Fruit fly (Drosophila melanogaster): ENCODE results near the gene plh.

plh gene

DNA sequence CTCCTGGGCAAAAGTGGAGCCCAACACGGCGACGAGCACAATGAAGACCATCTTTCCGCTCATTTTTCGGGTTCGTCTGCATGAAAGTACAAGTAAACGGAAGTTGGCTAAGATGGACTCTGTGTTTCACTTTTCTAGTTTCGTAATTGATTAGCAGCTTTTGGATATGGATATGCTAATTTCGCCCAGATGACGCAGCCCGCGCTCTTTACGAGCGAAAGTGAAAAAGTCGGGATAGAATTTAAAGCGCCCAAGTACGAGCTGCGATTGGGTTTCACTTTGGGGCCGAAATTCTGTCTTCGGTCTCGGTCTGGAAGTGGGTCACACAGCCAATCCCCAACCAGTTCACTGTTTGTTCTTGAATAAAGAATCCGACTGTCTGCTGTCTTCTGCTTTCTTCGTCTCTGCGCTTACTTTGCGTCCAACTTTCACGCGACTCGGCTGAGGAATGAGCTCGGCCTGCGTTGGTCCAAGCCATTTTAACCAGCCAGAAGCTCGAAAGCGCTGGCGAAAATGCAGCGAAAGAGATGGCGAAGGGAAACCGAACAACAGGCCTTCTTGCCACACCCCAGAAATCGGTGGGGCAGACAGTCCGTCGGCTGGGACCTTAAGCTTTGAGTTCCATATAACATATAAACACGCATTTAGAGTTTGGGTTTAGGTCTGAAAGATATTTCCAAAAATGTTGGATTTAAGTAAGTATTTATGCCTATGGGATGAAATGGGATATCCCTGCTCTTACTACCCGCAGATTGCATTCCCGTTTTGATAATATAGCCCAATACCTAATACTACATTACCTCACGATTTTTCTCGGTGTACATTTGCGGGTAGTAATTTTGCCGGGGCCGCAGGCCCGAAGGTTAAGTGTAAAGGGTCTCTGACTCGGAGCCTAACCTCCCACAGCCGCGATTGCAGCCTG is 49.7 kb downstream of the plh start, which contains the start of gene Jhbp2:
Jhbp2 (minus strand) TSS at position 454 of the 922 bp plus-strand sequence.
- TF ChIP-seq Nf-YB (GFP tag; optimal IDR thresholded peaks at IDR 0.05) (no peak), CG18764 (GFP tag; optimal IDR thresholded peaks at IDR 0.05) (no peak), CG4707 (GFP tag; optimal IDR thresholded peaks at IDR 0.05) (no peak), ci (GFP tag; IDR thresholded peaks at IDR 0.05) (0 out of 3 replicates have a peak, but pooled peaks have one; percentile 33), ase (GFP tag; IDR thresholded peaks at IDR 0.05) (no peak), Camta (GFP tag; optimal IDR thresholded peaks at IDR 0.05) (no peak), CG1233 (GFP tag; optimal IDR thresholded peaks at IDR 0.05) (no peak), Spps (tag; optimal IDR thresholded peaks at IDR 0.05) (no peak), hbn (GFP tag; IDR thresholded peaks at IDR 0.05; ENCODE audit: partially characterized antibody) (no peak), CG1603 (tag; optimal IDR thresholded peaks at IDR 0.05) (peak; percentile 34), CG7963 (GFP tag; IDR thresholded peaks at IDR 0.05; ENCODE audit: partially characterized antibody) (no peak), CG14441 (GFP tag; IDR thresholded peaks at IDR 0.05) (no peak), Elba2 (GFP tag; optimal IDR thresholded peaks at IDR 0.05) (no peak), cato (GFP tag; optimal IDR thresholded peaks at IDR 0.05; ENCODE audit: borderline replicate concordance) (no peak), ATbp (GFP tag; optimal IDR thresholded peaks at IDR 0.05) (peak; percentile 21), ftz-f1 (GFP tag; optimal IDR thresholded peaks at IDR 0.05) (no peak), pho (GFP tag; optimal IDR thresholded peaks at IDR 0.05) (no peak), Xrp1 (GFP tag; IDR thresholded peaks at IDR 0.05) (peak; percentile 12; the same call in 1 of the 2 replicates), CG7357 (GFP tag; IDR thresholded peaks at IDR 0.05) (no peak), CG17359 (tag; optimal IDR thresholded peaks at IDR 0.05) (no peak), vnd (GFP tag; IDR thresholded peaks at IDR 0.05; ENCODE audit: partially characterized antibody) (no peak), Ptx1 (GFP tag; IDR thresholded peaks at IDR 0.05) (no peak), CG4730 (GFP tag; IDR thresholded peaks at IDR 0.05) (no peak), schlank (tag; optimal IDR thresholded peaks at IDR 0.05) (no peak), br (optimal IDR thresholded peaks at IDR 0.05) (no peak), Dek (tag; optimal IDR thresholded peaks at IDR 0.05) (no peak), Med (GFP tag) (peak; percentile 43), NK7.1 (GFP tag; optimal IDR thresholded peaks at IDR 0.05) (no peak), tgo (GFP tag; IDR thresholded peaks at IDR 0.05) (no peak), pzg (GFP tag; optimal IDR thresholded peaks at IDR 0.05) (no peak), sob (GFP tag; IDR thresholded peaks at IDR 0.05) (no peak), CG6654 (GFP tag; optimal IDR thresholded peaks at IDR 0.05) (no peak), klu (GFP tag; IDR thresholded peaks at IDR 0.05) (no peak), PHDP (tag; optimal IDR thresholded peaks at IDR 0.05) (no peak), BtbVII (GFP tag; optimal IDR thresholded peaks at IDR 0.05) (no peak), Deaf1 (tag; optimal IDR thresholded peaks at IDR 0.05) (peak; percentile 19), sens (GFP tag) (peak; percentile 78), CG15073 (GFP tag; optimal IDR thresholded peaks at IDR 0.05) (no peak), CG2678 (tag; optimal IDR thresholded peaks at IDR 0.05) (no peak), Kr (GFP tag; optimal IDR thresholded peaks at IDR 0.05) (no peak), Sry-β (GFP tag; optimal IDR thresholded peaks at IDR 0.05) (no peak), Atf-2 (GFP tag; optimal IDR thresholded peaks at IDR 0.05) (no peak), Blimp-1 (GFP tag; optimal IDR thresholded peaks at IDR 0.05) (peak; percentile 97), Sox100B (GFP tag; optimal IDR thresholded peaks at IDR 0.05) (no peak), ro (GFP tag; IDR thresholded peaks at IDR 0.05) (no peak), Doc3 (GFP tag; IDR thresholded peaks at IDR 0.05; ENCODE audit: partially characterized antibody) (no peak), CG3847 (GFP tag; IDR thresholded peaks at IDR 0.05) (no peak), CoRest (tag; optimal IDR thresholded peaks at IDR 0.05) (no peak), Gsc (GFP tag; IDR thresholded peaks at IDR 0.05) (no peak), CG32532 (GFP tag; IDR thresholded peaks at IDR 0.05) (no peak)
